Worm (Caenorhabditis elegans): ENCODE results near the gene ptr-24.
A peak's percentile ranks its signal among the peaks of the same experiment; 100 is the strongest.

Gene ptr-24

ce11 chrX:13315093-13315492 is 22.7 kb upstream of the ptr-24 start:
- TF ChIP-seq cnd-1 (tag; optimal IDR thresholded peaks at IDR 0.05): no peak
- TF ChIP-seq mab-5 (tag; optimal IDR thresholded peaks at IDR 0.05): no peak
- TF ChIP-seq flh-1 (GFP tag; optimal IDR thresholded peaks at IDR 0.05): no peak
- TF ChIP-seq unc-120 (tag; optimal IDR thresholded peaks at IDR 0.05; ENCODE audit: poor library complexity, severe bottlenecking): no peak
- TF ChIP-seq M03D4.4 (tag; optimal IDR thresholded peaks at IDR 0.05): no peak
- no peak for TF ChIP-seq zip-8 (tag; optimal IDR thresholded peaks at IDR 0.05)

DNA sequence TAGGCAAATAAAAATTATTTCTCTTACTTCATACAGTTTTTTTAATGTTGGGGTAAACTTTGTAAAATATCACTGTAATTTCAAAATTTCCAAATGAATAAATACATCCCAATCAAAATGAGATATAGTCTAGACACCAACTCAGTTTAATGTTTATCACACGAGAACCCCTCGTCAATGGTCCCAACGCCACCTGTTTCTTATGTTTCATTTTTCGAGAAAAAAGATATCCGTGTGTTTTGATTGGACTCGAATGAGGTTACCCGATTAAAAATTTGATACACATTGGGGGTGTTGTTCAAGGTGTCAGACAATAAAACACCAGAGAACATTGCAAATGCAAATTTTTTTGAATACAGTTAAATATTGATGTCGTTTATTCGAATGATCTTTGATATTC is 20.3 kb upstream of the ptr-24 start:
- TF ChIP-seq hlh-1 (tag; optimal IDR thresholded peaks at IDR 0.05) (peak; percentile 80), mab-5 (tag; optimal IDR thresholded peaks at IDR 0.05) (no peak), mls-2 (tag; optimal IDR thresholded peaks at IDR 0.05) (no peak)

DNA sequence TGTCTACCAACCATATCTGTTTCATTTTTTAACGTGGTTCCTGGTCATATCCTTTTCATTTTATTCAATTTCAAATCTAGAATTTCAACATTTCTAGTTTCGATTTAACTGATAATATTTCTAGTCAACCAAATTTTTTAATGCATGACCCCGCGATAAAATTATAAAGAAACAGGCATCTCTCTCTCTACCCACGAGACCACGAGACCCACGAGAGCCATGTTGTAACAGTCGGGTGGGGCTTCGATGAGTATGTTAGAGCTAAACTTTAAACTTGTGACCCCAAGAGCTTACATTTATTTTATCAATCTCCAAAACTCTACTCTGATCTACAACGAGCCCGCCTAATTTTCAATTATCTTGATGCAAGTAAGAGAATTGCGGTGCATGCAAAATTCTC is 19.5 kb upstream of the ptr-24 start:
- TF ChIP-seq hlh-1 (tag; optimal IDR thresholded peaks at IDR 0.05): peak; percentile 16
- no peak for TF ChIP-seq mab-5 (tag; optimal IDR thresholded peaks at IDR 0.05)
- no peak for TF ChIP-seq ztf-11 (tag; optimal IDR thresholded peaks at IDR 0.05)
- no peak for TF ChIP-seq snpc-4 (tag; optimal IDR thresholded peaks at IDR 0.05)

DNA sequence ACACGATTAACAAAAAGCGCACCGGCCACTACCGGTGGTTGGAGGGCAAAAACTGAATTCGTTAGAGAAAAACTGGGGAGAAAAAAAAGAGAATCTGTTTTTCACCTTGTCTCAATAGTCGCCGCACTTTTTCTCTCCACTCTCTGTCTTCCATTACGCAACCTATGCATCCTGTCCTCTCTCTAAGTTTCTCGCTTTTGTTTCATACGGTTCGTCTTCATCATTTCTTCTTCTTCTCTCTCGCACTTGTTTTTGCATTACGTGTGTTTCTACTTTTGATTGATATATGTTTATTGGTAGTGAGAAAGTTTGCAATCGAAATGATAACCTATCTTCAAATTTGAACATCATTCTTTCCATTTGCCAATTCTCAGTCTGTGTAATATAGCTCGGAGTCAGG is 17.3 kb upstream of the ptr-24 start:
- TF ChIP-seq flh-1 (GFP tag; optimal IDR thresholded peaks at IDR 0.05) (no peak), unc-62 (GFP tag; optimal IDR thresholded peaks at IDR 0.05) (peak; percentile 27), zip-8 (tag; optimal IDR thresholded peaks at IDR 0.05) (peak; percentile 2)

DNA sequence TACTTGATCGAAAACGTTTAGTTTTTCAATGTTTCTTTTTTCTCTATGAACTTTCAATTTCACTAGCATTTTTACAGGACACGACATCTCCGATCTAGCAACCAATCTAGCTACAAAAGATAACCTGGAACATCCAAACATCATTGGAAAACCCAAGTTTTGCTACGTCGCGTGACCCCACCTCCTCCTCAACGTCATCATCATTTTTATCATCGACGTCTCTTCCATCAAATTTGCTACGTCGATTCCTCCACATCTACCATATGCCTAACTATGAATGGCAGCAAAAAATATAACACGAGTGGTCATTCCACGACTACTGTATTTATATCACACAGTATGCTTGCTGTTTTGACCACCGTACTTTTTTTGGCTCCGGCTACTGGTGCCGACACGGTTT is 14.9 kb upstream of the ptr-24 start, which contains the start of gene F46G10.2:
TSS of gene F46G10.2 (plus strand) at position 78 of the 400 bp plus-strand sequence.
- TF ChIP-seq unc-120 (tag; optimal IDR thresholded peaks at IDR 0.05; ENCODE audit: poor library complexity, severe bottlenecking): no peak
- no peak for TF ChIP-seq unc-62 (GFP tag; optimal IDR thresholded peaks at IDR 0.05)
- no peak for TF ChIP-seq nhr-2 (tag; optimal IDR thresholded peaks at IDR 0.05)
- TF ChIP-seq ztf-11 (tag; optimal IDR thresholded peaks at IDR 0.05): no peak
- no peak for TF ChIP-seq nhr-76 (tag; optimal IDR thresholded peaks at IDR 0.05)
- TF ChIP-seq elt-1 (tag; optimal IDR thresholded peaks at IDR 0.05; ENCODE audit: borderline replicate concordance, insufficient read depth): no peak
- TF ChIP-seq M03D4.4 (tag; optimal IDR thresholded peaks at IDR 0.05): no peak
- TF ChIP-seq nhr-237 (tag; optimal IDR thresholded peaks at IDR 0.05): no peak
- no peak for TF ChIP-seq bed-3 (GFP tag; optimal IDR thresholded peaks at IDR 0.05)
- no peak for TF ChIP-seq elt-3 (tag; optimal IDR thresholded peaks at IDR 0.05)
- no peak for TF ChIP-seq ceh-39 (tag; optimal IDR thresholded peaks at IDR 0.05)

DNA sequence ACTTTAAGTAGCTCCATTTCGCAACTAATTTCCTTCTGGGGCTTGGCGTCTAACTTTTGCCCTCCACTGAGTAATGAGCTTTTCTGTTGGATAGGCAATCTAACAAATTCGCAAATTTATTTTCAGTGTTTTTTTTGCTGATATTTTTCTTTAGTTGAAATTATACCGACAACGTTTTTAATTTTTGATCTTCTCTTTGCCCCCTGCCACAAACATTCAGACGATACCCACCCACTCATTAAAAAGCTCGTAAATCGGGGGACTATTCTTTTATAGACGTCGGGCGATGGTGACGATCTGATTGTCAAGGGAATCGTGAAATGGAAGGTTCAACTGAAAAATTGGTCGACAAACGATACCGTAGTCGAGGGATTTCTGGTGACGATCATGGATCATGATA is 14.1 kb upstream of the ptr-24 start:
- TF ChIP-seq unc-62 (GFP tag; optimal IDR thresholded peaks at IDR 0.05) (no peak), ceh-83 (GFP tag; optimal IDR thresholded peaks at IDR 0.05) (no peak), nhr-76 (tag; optimal IDR thresholded peaks at IDR 0.05) (no peak), ces-1 (GFP tag; optimal IDR thresholded peaks at IDR 0.05) (no peak), cnd-1 (tag; optimal IDR thresholded peaks at IDR 0.05) (no peak), drap-1 (GFP tag; optimal IDR thresholded peaks at IDR 0.05) (no peak), nhr-2 (tag; optimal IDR thresholded peaks at IDR 0.05) (no peak), nhr-28 (tag; optimal IDR thresholded peaks at IDR 0.05) (no peak), nhr-237 (tag; optimal IDR thresholded peaks at IDR 0.05) (no peak), tbx-8 (GFP tag; optimal IDR thresholded peaks at IDR 0.05) (no peak), mab-5 (tag; optimal IDR thresholded peaks at IDR 0.05) (no peak), elt-3 (tag; optimal IDR thresholded peaks at IDR 0.05) (no peak), M03D4.4 (tag; optimal IDR thresholded peaks at IDR 0.05) (no peak), lsy-2 (tag; optimal IDR thresholded peaks at IDR 0.05) (no peak), unc-120 (tag; optimal IDR thresholded peaks at IDR 0.05; ENCODE audit: poor library complexity, severe bottlenecking) (no peak), mep-1 (tag; optimal IDR thresholded peaks at IDR 0.05) (no peak), nhr-12 (tag; optimal IDR thresholded peaks at IDR 0.05) (no peak), ztf-11 (tag; optimal IDR thresholded peaks at IDR 0.05) (no peak), lin-13 (tag; optimal IDR thresholded peaks at IDR 0.05) (no peak), lin-32 (GFP tag; optimal IDR thresholded peaks at IDR 0.05) (no peak)

DNA sequence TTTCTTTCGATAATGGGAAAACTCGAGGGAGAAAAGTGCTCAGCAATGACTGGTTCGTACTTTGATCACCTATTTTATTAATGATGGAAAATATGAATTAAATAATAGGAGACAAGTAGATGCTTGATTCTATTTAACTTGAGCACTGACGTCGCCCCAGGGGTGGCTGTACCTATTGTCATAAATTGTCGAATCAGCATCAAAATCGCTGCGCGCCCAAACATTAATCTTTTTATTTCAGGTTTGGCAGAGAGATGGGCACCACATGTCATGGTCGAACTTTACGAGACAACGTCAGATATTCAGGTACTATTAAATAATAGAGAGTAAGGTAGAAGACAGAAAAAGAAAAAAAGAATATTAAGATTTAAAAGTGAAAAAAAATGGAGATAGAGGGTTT is 13.5 kb upstream of the ptr-24 start:
- TF ChIP-seq tbx-8 (GFP tag; optimal IDR thresholded peaks at IDR 0.05) (no peak), nhr-28 (tag; optimal IDR thresholded peaks at IDR 0.05) (no peak), ztf-11 (tag; optimal IDR thresholded peaks at IDR 0.05) (no peak), nhr-12 (tag; optimal IDR thresholded peaks at IDR 0.05) (no peak), unc-120 (tag; optimal IDR thresholded peaks at IDR 0.05; ENCODE audit: poor library complexity, severe bottlenecking) (no peak), drap-1 (GFP tag; optimal IDR thresholded peaks at IDR 0.05) (no peak)
